Worm (Caenorhabditis elegans) whole organism, L3 larva: ENCODE data around the gene wrb-1.
A peak's percentile ranks its signal among the peaks of the same experiment; 100 is the strongest.

Source experiments
- R02D3.7 ChIP-seq: fragments of 150-350 bp; optimal IDR thresholded peaks from 2 replicates; lab custom pipeline; 2014; ENCODE audit warnings: missing biosample characterization, missing genetic modification characterization
- ZK546.5 ChIP-seq: sonication (generic microtip); optimal IDR thresholded peaks from 2 replicates; lab custom pipeline; 2017; ENCODE audit warnings: missing biosample characterization, missing genetic modification characterization
- aly-2 ChIP-seq: fragments of 150-350 bp; optimal IDR thresholded peaks from 2 replicates; lab custom pipeline; 2014; ENCODE audit warnings: missing biosample characterization, missing genetic modification characterization
- ceh-82 ChIP-seq: fragments of 150-350 bp; optimal IDR thresholded peaks from 2 replicates; lab custom pipeline; 2014; ENCODE audit warnings: missing biosample characterization, missing genetic modification characterization
- ceh-9 ChIP-seq: sonication (generic microtip); optimal IDR thresholded peaks from 2 replicates; lab custom pipeline; 2018; ENCODE audit warnings: missing biosample characterization, missing genetic modification characterization
- egl-27 ChIP-seq: sonication (generic microtip); optimal IDR thresholded peaks from 4 replicates; lab custom pipeline; 2017; ENCODE audit warnings: missing biosample characterization, missing genetic modification reagents, missing genetic modification characterization
- egl-5 ChIP-seq: fragments of 150-350 bp; optimal IDR thresholded peaks from 2 replicates; lab custom pipeline; 2017; ENCODE audit warnings: missing biosample characterization, missing genetic modification reagents, missing genetic modification characterization, inconsistent platforms
- elt-1 ChIP-seq: fragments of 150-350 bp; optimal IDR thresholded peaks from 2 replicates; lab custom pipeline; 2014; ENCODE audit warnings: missing biosample characterization, missing genetic modification characterization
- elt-2 ChIP-seq: sonication (generic microtip); optimal IDR thresholded peaks from 2 replicates; lab custom pipeline; 2016; ENCODE audit warnings: missing genetic modification reagents, mild to moderate bottlenecking, missing genetic modification characterization, missing compliant biosample characterization
- fkh-2 ChIP-seq: fragments of 150-350 bp; optimal IDR thresholded peaks from 2 replicates; lab custom pipeline; 2014; ENCODE audit warnings: missing biosample characterization, missing genetic modification reagents, missing genetic modification characterization
- fos-1 ChIP-seq: fragments of 150-350 bp; optimal IDR thresholded peaks from 2 replicates; lab custom pipeline; 2014; ENCODE audit warnings: missing biosample characterization, missing genetic modification characterization
- hmg-11 ChIP-seq: sonication (generic microtip); optimal IDR thresholded peaks from 2 replicates; lab custom pipeline; 2016; ENCODE audit warnings: missing genetic modification characterization, missing compliant biosample characterization
- lin-39 ChIP-seq: fragments of 150-350 bp; optimal IDR thresholded peaks from 2 replicates; lab custom pipeline; 2018; ENCODE audit warnings: missing biosample characterization, missing genetic modification reagents, missing genetic modification characterization
- lsy-12 ChIP-seq: sonication (generic microtip); optimal IDR thresholded peaks from 2 replicates; lab custom pipeline; 2016; ENCODE audit warnings: mild to moderate bottlenecking, missing genetic modification characterization, missing compliant biosample characterization
- nhr-12 ChIP-seq: fragments of 150-350 bp; optimal IDR thresholded peaks from 2 replicates; lab custom pipeline; 2014; ENCODE audit warnings: missing biosample characterization, missing genetic modification characterization
- nhr-23 ChIP-seq: fragments of 150-350 bp; optimal IDR thresholded peaks from 2 replicates; lab custom pipeline; 2014; ENCODE audit warnings: missing biosample characterization, missing genetic modification reagents, missing genetic modification characterization
- nhr-25 ChIP-seq: sonication (generic microtip); optimal IDR thresholded peaks from 2 replicates; lab custom pipeline; 2017; ENCODE audit warnings: missing biosample characterization, missing genetic modification characterization
- nhr-43 ChIP-seq: sonication (generic microtip); optimal IDR thresholded peaks from 2 replicates; lab custom pipeline; 2016; ENCODE audit warnings: mild to moderate bottlenecking, missing genetic modification characterization, missing compliant biosample characterization; ENCODE audit not compliant: poor library complexity, severe bottlenecking
- nhr-67 ChIP-seq: fragments of 150-350 bp; optimal IDR thresholded peaks from 2 replicates; lab custom pipeline; 2014; ENCODE audit warnings: missing biosample characterization, missing genetic modification characterization
- nhr-76 ChIP-seq: fragments of 150-350 bp; sonication (generic microtip); optimal IDR thresholded peaks from 5 replicates; lab custom pipeline; 2014; ENCODE audit warnings: missing biosample characterization, missing genetic modification characterization
- pqm-1 ChIP-seq: fragments of 150-350 bp; optimal IDR thresholded peaks from 2 replicates; lab custom pipeline; 2017; ENCODE audit warnings: missing biosample characterization, missing genetic modification characterization, inconsistent platforms
- sea-2 ChIP-seq: fragments of 150-350 bp; sonication (generic microtip); optimal IDR thresholded peaks from 4 replicates; lab custom pipeline; 2014; ENCODE audit warnings: missing biosample characterization, missing genetic modification reagents, missing genetic modification characterization
- skn-1 ChIP-seq: fragments of 150-350 bp; optimal IDR thresholded peaks from 2 replicates; lab custom pipeline; 2014; ENCODE audit warnings: missing biosample characterization, missing genetic modification characterization
- snpc-4 ChIP-seq: fragments of 150-350 bp; optimal IDR thresholded peaks from 2 replicates; lab custom pipeline; 2014; ENCODE audit warnings: missing biosample characterization, missing genetic modification characterization
- tbx-2 ChIP-seq: sonication (generic microtip); optimal IDR thresholded peaks from 2 replicates; lab custom pipeline; 2016; ENCODE audit warnings: mild to moderate bottlenecking, missing genetic modification characterization, missing compliant biosample characterization
- unc-39 ChIP-seq: sonication (generic microtip); optimal IDR thresholded peaks from 4 replicates; lab custom pipeline; 2017; ENCODE audit warnings: missing biosample characterization, missing genetic modification characterization
- zag-1 ChIP-seq: fragments of 150-350 bp; optimal IDR thresholded peaks from 2 replicates; lab custom pipeline; 2014; ENCODE audit warnings: missing biosample characterization, missing genetic modification characterization
- ztf-4 ChIP-seq: fragments of 150-350 bp; optimal IDR thresholded peaks from 2 replicates; lab custom pipeline; 2014; ENCODE audit warnings: missing biosample characterization, missing genetic modification characterization

wrb-1 gene

DNA sequence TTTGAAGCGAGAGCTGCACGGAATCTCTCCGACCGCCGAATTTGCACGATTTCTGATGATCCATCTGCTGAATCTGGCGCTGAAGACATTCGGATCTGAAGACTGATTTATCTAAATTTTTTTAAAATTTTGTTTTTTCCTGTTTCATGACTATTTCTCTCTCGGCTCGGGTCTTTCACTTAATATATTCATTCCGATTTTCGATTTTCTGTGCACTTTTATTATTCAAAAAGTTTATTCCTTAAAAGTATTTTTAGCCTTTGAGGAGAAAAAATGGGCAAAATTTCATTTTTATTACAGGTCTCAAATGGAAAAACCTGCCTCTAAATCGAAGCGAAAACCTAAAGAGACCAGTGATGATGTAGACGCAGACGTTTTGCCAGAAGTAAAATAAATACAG, 11.7 kb downstream of the wrb-1 start, which contains the start of gene Y50D4A.1:
TSS of gene Y50D4A.1 (plus strand) at position 301 of the 400 bp plus-strand sequence.
- TF ChIP-seq pqm-1 (tag; lab: Kevin White, UChicago), result no peak
- TF ChIP-seq hmg-11 (tag; lab: Kevin White, UChicago), result no peak
- no peak for TF ChIP-seq ztf-4 (tag; lab: Kevin White, UChicago)
- TF ChIP-seq lin-39 (tag; lab: Kevin White, UChicago), result no peak
- no peak for TF ChIP-seq fkh-2 (tag; lab: Kevin White, UChicago)
- TF ChIP-seq nhr-76, result no peak
- no peak for TF ChIP-seq lsy-12
- TF ChIP-seq egl-5 (tag; lab: Kevin White, UChicago), result no peak
- no peak for TF ChIP-seq fos-1
- no peak for TF ChIP-seq sea-2
- no peak for TF ChIP-seq snpc-4 (tag; lab: Kevin White, UChicago)
- TF ChIP-seq elt-1, result no peak
- no peak for TF ChIP-seq skn-1 (tag; lab: Kevin White, UChicago)
- TF ChIP-seq nhr-23 (tag; lab: Kevin White, UChicago), result no peak
- no peak for TF ChIP-seq aly-2 (tag; lab: Kevin White, UChicago)
- no peak for TF ChIP-seq egl-27 (tag; lab: Kevin White, UChicago)

DNA sequence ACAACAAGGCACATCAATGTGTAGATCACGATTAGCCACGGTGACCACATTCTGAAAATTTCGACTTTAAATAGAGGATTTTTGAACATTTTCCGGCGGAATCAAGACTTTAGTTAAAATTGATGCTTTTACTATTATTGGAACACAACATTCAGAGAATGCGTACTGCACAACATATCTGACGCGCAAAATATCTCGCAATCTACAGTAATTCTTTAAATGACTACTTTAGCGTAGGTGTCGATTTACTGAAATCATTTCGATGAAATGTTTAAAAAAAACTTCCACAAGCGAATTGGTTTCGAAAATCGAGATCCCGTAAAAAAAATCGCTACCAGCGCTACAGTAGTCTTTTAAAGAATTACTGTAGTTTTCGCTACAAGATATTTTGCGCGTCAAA, 24.6 kb downstream of the wrb-1 start, which contains the start of gene Y50D4A.10:
TSS of gene Y50D4A.10 (minus strand) at position 57 of the 400 bp plus-strand sequence.
- TF ChIP-seq lsy-12, result no peak
- TF ChIP-seq ZK546.5 (tag; lab: Kevin White, UChicago), result no peak
- no peak for TF ChIP-seq unc-39 (tag; lab: Kevin White, UChicago)
- no peak for TF ChIP-seq nhr-67 (tag; lab: Kevin White, UChicago)
- TF ChIP-seq tbx-2 (tag; lab: Kevin White, UChicago), result no peak
- no peak for TF ChIP-seq ceh-9 (tag; lab: Kevin White, UChicago)
- TF ChIP-seq snpc-4 (tag; lab: Kevin White, UChicago), result no peak
- TF ChIP-seq nhr-43, result no peak
- no peak for TF ChIP-seq hmg-11 (tag; lab: Kevin White, UChicago)
- TF ChIP-seq egl-27 (tag; lab: Kevin White, UChicago), result no peak
- TF ChIP-seq sea-2, result no peak
- TF ChIP-seq R02D3.7 (tag; lab: Kevin White, UChicago), result no peak

DNA sequence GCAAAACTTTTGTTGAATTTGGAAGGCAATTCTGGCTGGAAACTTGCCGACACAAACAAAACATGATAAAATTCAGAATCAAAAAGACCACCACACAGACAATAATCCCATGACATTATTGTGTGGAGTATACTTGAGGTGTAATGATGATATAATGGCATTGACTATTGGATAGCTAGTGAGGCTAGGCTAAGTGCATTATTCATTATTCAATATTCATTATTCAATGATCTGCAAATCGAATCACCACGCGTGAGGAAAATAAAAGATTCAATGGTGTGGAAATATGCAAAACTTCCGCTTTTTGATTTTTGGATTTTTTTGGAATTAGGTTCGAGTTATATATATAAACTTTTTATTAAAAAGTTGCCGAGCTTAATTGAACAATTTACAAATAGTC, 27.7 kb downstream of the wrb-1 start:
- TF ChIP-seq R02D3.7 (tag; lab: Kevin White, UChicago) (no peak), elt-2 (tag; lab: Kevin White, UChicago) (no peak), nhr-25 (tag; lab: Kevin White, UChicago) (no peak), fkh-2 (tag; lab: Kevin White, UChicago) (no peak), tbx-2 (tag; lab: Kevin White, UChicago) (no peak), fos-1 (no peak), sea-2 (no peak), nhr-12 (tag; lab: Kevin White, UChicago) (no peak), skn-1 (tag; lab: Kevin White, UChicago) (no peak), ceh-82 (tag; lab: Kevin White, UChicago) (no peak)

DNA sequence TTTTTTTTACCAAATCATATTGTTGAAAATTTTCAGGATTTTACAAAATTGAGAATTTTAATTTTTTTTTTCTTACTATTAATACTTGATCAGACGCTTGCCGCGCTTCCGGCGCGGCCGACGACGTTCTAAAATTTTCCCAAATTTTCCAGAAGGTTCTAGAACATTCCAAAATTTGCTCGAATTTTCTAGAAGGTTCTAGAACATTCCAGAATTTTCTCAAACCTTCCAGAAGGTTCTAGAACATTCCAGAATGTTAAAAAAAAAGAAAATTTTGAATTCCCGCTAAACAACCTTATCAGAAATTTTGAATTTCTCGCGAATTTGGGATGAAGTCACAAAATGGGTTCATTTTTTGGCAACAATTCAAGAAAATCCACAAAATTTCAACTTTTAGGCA, 30.4 kb downstream of the wrb-1 start:
- TF ChIP-seq snpc-4 (tag; lab: Kevin White, UChicago) (no peak), tbx-2 (tag; lab: Kevin White, UChicago) (no peak), sea-2 (no peak), egl-27 (tag; lab: Kevin White, UChicago) (no peak)

- TF ChIP-seq egl-27 (tag; lab: Kevin White, UChicago), result no peak
- peak; percentile 79 for TF ChIP-seq lin-39 (tag; lab: Kevin White, UChicago)
- TF ChIP-seq nhr-67 (tag; lab: Kevin White, UChicago), result no peak
These were observed 32.1 kb downstream of the wrb-1 start for ce11 chrV:1227756-1228665.

DNA sequence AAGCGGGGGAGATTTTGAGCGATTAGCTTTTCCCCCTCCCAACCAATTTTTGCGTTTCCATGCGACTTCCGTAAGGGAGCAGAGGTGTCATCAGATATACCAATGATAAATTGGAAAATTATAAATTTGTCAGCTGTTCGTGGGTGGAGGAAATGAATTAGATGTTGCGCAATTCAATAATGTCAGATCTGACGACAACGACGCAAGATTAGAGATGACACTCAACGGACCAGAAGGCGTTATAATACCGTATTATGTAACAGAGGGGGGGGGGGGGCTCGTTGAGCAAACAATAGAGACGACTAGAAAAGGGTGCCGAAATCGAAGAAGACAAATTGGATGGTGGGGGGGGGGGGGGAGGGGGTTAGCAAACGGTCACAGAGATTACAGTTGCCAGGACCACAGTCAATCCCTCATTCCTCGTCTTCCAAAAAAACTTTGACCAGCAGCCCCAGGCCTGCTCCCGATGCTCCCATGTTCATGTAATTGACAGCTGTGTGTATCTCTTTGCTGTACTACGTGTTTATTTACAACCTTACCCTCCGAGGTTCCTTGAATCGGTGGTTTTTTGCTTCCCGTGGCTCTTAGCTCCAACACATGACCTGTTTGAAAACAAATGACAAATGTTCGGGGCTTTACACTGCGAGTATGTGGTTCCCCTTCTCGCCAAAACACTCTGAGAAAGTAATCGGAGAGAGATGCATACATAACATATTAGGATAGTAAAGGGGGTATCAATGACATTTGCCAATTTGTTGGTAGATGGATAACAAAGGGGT, 33.2 kb downstream of the wrb-1 start:
- TF ChIP-seq lin-39 (tag; lab: Kevin White, UChicago), result peak; percentile 67
- TF ChIP-seq zag-1 (tag; lab: Kevin White, UChicago), result no peak
- TF ChIP-seq, all 47 proteins: peak for 1
